Fruit fly (Drosophila melanogaster): ENCODE measurements around the gene ato.

DNA sequence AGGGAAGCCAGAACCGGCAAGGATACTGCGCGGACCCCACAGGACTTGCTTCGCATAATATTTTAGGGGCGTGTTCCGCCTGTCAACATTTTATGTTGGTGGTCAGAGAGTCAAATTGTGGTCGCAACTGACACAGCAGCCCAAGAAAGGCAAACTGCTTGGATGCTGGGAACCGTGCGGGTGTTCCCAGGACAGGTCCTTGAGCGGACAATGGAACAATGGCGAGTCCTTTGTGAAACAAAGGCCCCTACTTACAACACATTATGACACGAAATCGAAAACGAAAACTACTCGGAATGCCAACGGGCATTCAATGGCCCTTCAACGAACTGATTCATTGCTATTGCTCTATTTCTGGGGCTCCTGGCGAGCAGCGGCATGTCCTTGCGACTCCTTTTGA lies 6.4 kb downstream of the ato start:
- TF ChIP-seq Myc (optimal IDR thresholded peaks at IDR 0.05): no peak
- no peak for TF ChIP-seq ttk (optimal IDR thresholded peaks at IDR 0.05)
- TF ChIP-seq insv (optimal IDR thresholded peaks at IDR 0.05): no peak
- TF ChIP-seq Sin3A (optimal IDR thresholded peaks at IDR 0.05): no peak
- no peak for TF ChIP-seq h (optimal IDR thresholded peaks at IDR 0.05)

All from Kc167 (cell line).